Fruit fly (Drosophila melanogaster) whole organism: ENCODE measurements around the gene CG43182.

Source experiments
- EcR ChIP-seq, 2 experiments: fragments of >200 bp; optimal IDR thresholded peaks; 2 replicates each; lab custom pipeline; 2017; ENCODE audit warnings: missing biosample characterization in 2 of 2, missing genetic modification characterization in 2 of 2, missing genetic modification reagents in 2 of 2
- psq ChIP-seq: fragments of >200 bp; optimal IDR thresholded peaks from 2 replicates; lab custom pipeline; 2017

dm6 chrX:350266-350665 is 2.6 kb upstream of the CG43182 start, which contains the start of gene CG43181:
- TF ChIP-seq EcR (GFP tag; optimal IDR thresholded peaks at IDR 0.05; lab: Kevin White, UChicago) (no peak), psq (lab: Kevin White, UChicago) (no peak)
